Worm (Caenorhabditis elegans) whole organism, L2 larva: ENCODE results near the gene F37C12.14.
A peak's percentile ranks its signal among the peaks of the same experiment; 100 is the strongest.

Source experiments
- elt-3 ChIP-seq: sonication (generic microtip); optimal IDR thresholded peaks from 2 replicates; lab custom pipeline; 2017; ENCODE audit warnings: missing biosample characterization, missing genetic modification characterization
- fos-1 ChIP-seq: fragments of 150-350 bp; optimal IDR thresholded peaks from 2 replicates; lab custom pipeline; 2014; ENCODE audit warnings: missing biosample characterization, missing genetic modification characterization
- nhr-10 ChIP-seq: sonication (generic microtip); optimal IDR thresholded peaks from 2 replicates; lab custom pipeline; 2017; ENCODE audit warnings: missing biosample characterization, missing genetic modification characterization
- nhr-25 ChIP-seq: fragments of 150-350 bp; sonication (generic microtip); optimal IDR thresholded peaks from 3 replicates; lab custom pipeline; 2014; ENCODE audit warnings: missing biosample characterization, missing genetic modification characterization
- unc-55 ChIP-seq: fragments of 150-350 bp; sonication (generic microtip); optimal IDR thresholded peaks from 3 replicates; lab custom pipeline; 2014; ENCODE audit warnings: missing biosample characterization, missing genetic modification reagents, missing genetic modification characterization
- unc-62 ChIP-seq: fragments of 150-350 bp; optimal IDR thresholded peaks from 2 replicates; lab custom pipeline; 2014; ENCODE audit warnings: missing biosample characterization, missing genetic modification reagents, missing genetic modification characterization

ce11 chrIII:7155631-7156030, 29.7 kb downstream of the F37C12.14 start:
- peak; percentile 78 for TF ChIP-seq fos-1
- no peak for TF ChIP-seq elt-3 (tag; lab: Kevin White, UChicago)
- TF ChIP-seq unc-62 (GFP tag; lab: Kevin White, UChicago): peak; percentile 52
- peak; percentile 89 for TF ChIP-seq unc-55 (GFP tag; lab: Kevin White, UChicago)
- TF ChIP-seq nhr-10 (tag; lab: Kevin White, UChicago): peak; percentile 75
- TF ChIP-seq nhr-25 (tag; lab: Kevin White, UChicago): peak; percentile 92
